Worm (Caenorhabditis elegans) whole organism, midembryonic: ENCODE measurements around the gene C27B7.6.

ENCODE experiments used
- cog-1 ChIP-seq: sonication (generic microtip); optimal IDR thresholded peaks from 2 replicates; lab custom pipeline; 2016; ENCODE audit warnings: missing genetic modification characterization, missing compliant biosample characterization
- flt-1 ChIP-seq: fragments of 200-800 bp; sonication (Bioruptor generic); IDR thresholded peaks from 2 replicates; pipeline ENCODE4 v1.3.6; 2022; ENCODE audit warnings: missing genetic modification characterization, missing compliant biosample characterization
- klf-2 ChIP-seq: fragments of 200-800 bp; sonication (Bioruptor generic); conservative IDR thresholded peaks from 2 replicates; pipeline ENCODE4 v1.3.6; 2022; ENCODE audit warnings: missing genetic modification reagents, missing genetic modification characterization, missing compliant biosample characterization
- ref-1 ChIP-seq: fragments of 200-800 bp; sonication (Bioruptor generic); conservative IDR thresholded peaks from 2 replicates; pipeline ENCODE4 v1.3.6; 2022; ENCODE audit warnings: missing genetic modification reagents, missing genetic modification characterization, missing compliant biosample characterization
- ztf-23 ChIP-seq: fragments of 200-800 bp; sonication (Bioruptor generic); IDR thresholded peaks from 2 replicates; pipeline ENCODE4 v1.3.6; 2022; ENCODE audit warnings: missing genetic modification reagents, missing genetic modification characterization, missing compliant biosample characterization

- no peak for TF ChIP-seq flt-1 (GFP tag; lab: Robert Waterston, UW)
- no peak for TF ChIP-seq cog-1
- no peak for TF ChIP-seq ref-1 (GFP tag; lab: Robert Waterston, UW)
- no peak for TF ChIP-seq klf-2 (GFP tag; lab: Robert Waterston, UW)
- no peak for TF ChIP-seq ztf-23
Observed at ce11 chrIV:8891131-8891530, 15.0 kb downstream of the C27B7.6 start, which contains the start of gene spr-2.
